Worm (Caenorhabditis elegans) whole organism, L3 larva: ENCODE results near the gene srd-19.

ENCODE experiments used
- R02D3.7 ChIP-seq: fragments of 150-350 bp; optimal IDR thresholded peaks from 2 replicates; lab custom pipeline; 2014; ENCODE audit warnings: missing biosample characterization, missing genetic modification characterization
- ceh-16 ChIP-seq: sonication (generic microtip); optimal IDR thresholded peaks from 2 replicates; lab custom pipeline; 2017; ENCODE audit warnings: missing biosample characterization, missing genetic modification characterization
- fkh-10 ChIP-seq: sonication (generic microtip); optimal IDR thresholded peaks from 2 replicates; lab custom pipeline; 2017; ENCODE audit warnings: missing biosample characterization, missing genetic modification reagents, missing genetic modification characterization
- fos-1 ChIP-seq: fragments of 150-350 bp; optimal IDR thresholded peaks from 2 replicates; lab custom pipeline; 2014; ENCODE audit warnings: missing biosample characterization, missing genetic modification characterization
- jun-1 ChIP-seq: fragments of 150-350 bp; optimal IDR thresholded peaks from 2 replicates; lab custom pipeline; 2014; ENCODE audit warnings: missing biosample characterization, missing genetic modification reagents, missing genetic modification characterization
- lin-39 ChIP-seq: fragments of 150-350 bp; optimal IDR thresholded peaks from 2 replicates; lab custom pipeline; 2018; ENCODE audit warnings: missing biosample characterization, missing genetic modification reagents, missing genetic modification characterization
- nhr-12 ChIP-seq: fragments of 150-350 bp; optimal IDR thresholded peaks from 2 replicates; lab custom pipeline; 2014; ENCODE audit warnings: missing biosample characterization, missing genetic modification characterization
- nhr-237 ChIP-seq: fragments of 150-350 bp; optimal IDR thresholded peaks from 2 replicates; lab custom pipeline; 2014; ENCODE audit warnings: missing biosample characterization, missing genetic modification characterization
- nhr-25 ChIP-seq: sonication (generic microtip); optimal IDR thresholded peaks from 2 replicates; lab custom pipeline; 2017; ENCODE audit warnings: missing biosample characterization, missing genetic modification characterization
- nhr-28 ChIP-seq: fragments of 150-350 bp; optimal IDR thresholded peaks from 2 replicates; lab custom pipeline; 2014; ENCODE audit warnings: missing biosample characterization, missing genetic modification characterization
- pha-4 ChIP-seq: fragments of 150-350 bp; optimal IDR thresholded peaks from 2 replicates; lab custom pipeline; 2014; ENCODE audit warnings: missing biosample characterization, missing genetic modification reagents, missing genetic modification characterization
- sea-2 ChIP-seq: fragments of 150-350 bp; sonication (generic microtip); optimal IDR thresholded peaks from 4 replicates; lab custom pipeline; 2014; ENCODE audit warnings: missing biosample characterization, missing genetic modification reagents, missing genetic modification characterization
- unc-62 ChIP-seq: fragments of 150-350 bp; sonication (generic microtip); optimal IDR thresholded peaks from 4 replicates; lab custom pipeline; 2014; ENCODE audit warnings: missing biosample characterization, missing genetic modification reagents, missing genetic modification characterization
- ztf-11 ChIP-seq: fragments of 150-350 bp; optimal IDR thresholded peaks from 2 replicates; lab custom pipeline; 2014; ENCODE audit warnings: missing biosample characterization, missing genetic modification characterization

DNA sequence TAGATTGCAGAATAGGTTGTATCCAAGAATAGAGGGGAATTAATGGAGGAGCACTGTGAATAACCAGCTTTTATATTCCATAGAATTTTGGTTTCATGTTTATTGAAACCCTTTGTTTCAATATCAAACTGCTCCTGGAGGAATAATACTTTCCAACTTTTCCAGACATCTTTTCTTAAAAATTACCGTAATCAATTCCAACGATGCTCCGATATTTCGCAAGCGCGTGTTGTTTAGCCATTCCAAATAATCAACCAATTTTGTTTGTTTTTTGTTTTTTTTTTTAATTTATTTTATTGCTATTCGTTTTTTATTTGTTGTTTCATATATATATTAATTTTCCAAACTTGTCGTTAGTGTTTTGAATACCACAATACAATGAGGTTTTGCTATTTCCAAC lies 22.5 kb downstream of the srd-19 start, which contains the start of gene cutl-1:
- TF ChIP-seq nhr-237 (tag; lab: Kevin White, UChicago) (no peak), R02D3.7 (tag; lab: Kevin White, UChicago) (no peak), jun-1 (tag; lab: Kevin White, UChicago) (no peak), unc-62 (no peak), fos-1 (tag; lab: Kevin White, UChicago) (no peak), fkh-10 (no peak), pha-4 (tag; lab: Kevin White, UChicago) (peak; percentile 10), lin-39 (tag; lab: Kevin White, UChicago) (no peak), ceh-16 (no peak), sea-2 (GFP tag; lab: Kevin White, UChicago) (no peak), nhr-28 (no peak), nhr-25 (tag; lab: Kevin White, UChicago) (no peak), nhr-12 (tag; lab: Kevin White, UChicago) (no peak), ztf-11 (tag; lab: Kevin White, UChicago) (no peak)
